Worm (Caenorhabditis elegans) whole organism, L3 larva: ENCODE data around the gene lec-4.

Experiments used
- ama-1 ChIP-seq: fragments of 150-350 bp; optimal IDR thresholded peaks from 2 replicates; lab custom pipeline; 2018
- ceh-16 ChIP-seq: sonication (generic microtip); optimal IDR thresholded peaks from 2 replicates; lab custom pipeline; 2017; ENCODE audit warnings: missing biosample characterization, missing genetic modification characterization
- ceh-82 ChIP-seq: fragments of 150-350 bp; optimal IDR thresholded peaks from 2 replicates; lab custom pipeline; 2014; ENCODE audit warnings: missing biosample characterization, missing genetic modification characterization
- ceh-9 ChIP-seq: sonication (generic microtip); optimal IDR thresholded peaks from 2 replicates; lab custom pipeline; 2018; ENCODE audit warnings: missing biosample characterization, missing genetic modification characterization
- daf-12 ChIP-seq: fragments of 150-350 bp; optimal IDR thresholded peaks from 2 replicates; lab custom pipeline; 2014; ENCODE audit warnings: missing biosample characterization, missing genetic modification reagents, missing genetic modification characterization
- egl-27 ChIP-seq: sonication (generic microtip); optimal IDR thresholded peaks from 4 replicates; lab custom pipeline; 2017; ENCODE audit warnings: missing biosample characterization, missing genetic modification reagents, missing genetic modification characterization
- elt-1 ChIP-seq: fragments of 150-350 bp; optimal IDR thresholded peaks from 2 replicates; lab custom pipeline; 2014; ENCODE audit warnings: missing biosample characterization, missing genetic modification characterization
- elt-2 ChIP-seq: sonication (generic microtip); optimal IDR thresholded peaks from 2 replicates; lab custom pipeline; 2016; ENCODE audit warnings: missing genetic modification reagents, mild to moderate bottlenecking, missing genetic modification characterization, missing compliant biosample characterization
- elt-3 ChIP-seq, 3 experiments: fragments of 150-350 bp in 1 of 3; sonication (generic microtip) in 2 of 3; optimal IDR thresholded peaks; 2 replicates in 2 of 3; 4 replicates in 1 of 3; lab custom pipeline; 2014 to 2017; ENCODE audit warnings: missing biosample characterization in 3 of 3, missing genetic modification characterization in 3 of 3
- eor-1 ChIP-seq, 2 experiments: fragments of 150-350 bp; optimal IDR thresholded peaks; 2 replicates each; lab custom pipeline; 2014 to 2018; ENCODE audit warnings: missing biosample characterization in 2 of 2, missing genetic modification characterization in 2 of 2
- fkh-10 ChIP-seq: sonication (generic microtip); optimal IDR thresholded peaks from 2 replicates; lab custom pipeline; 2017; ENCODE audit warnings: missing biosample characterization, missing genetic modification reagents, missing genetic modification characterization
- fkh-2 ChIP-seq: fragments of 150-350 bp; optimal IDR thresholded peaks from 2 replicates; lab custom pipeline; 2014; ENCODE audit warnings: missing biosample characterization, missing genetic modification reagents, missing genetic modification characterization
- fos-1 ChIP-seq: fragments of 150-350 bp; optimal IDR thresholded peaks from 2 replicates; lab custom pipeline; 2014; ENCODE audit warnings: missing biosample characterization, missing genetic modification characterization
- hmg-11 ChIP-seq: sonication (generic microtip); optimal IDR thresholded peaks from 2 replicates; lab custom pipeline; 2016; ENCODE audit warnings: missing genetic modification characterization, missing compliant biosample characterization
- jun-1 ChIP-seq: fragments of 150-350 bp; optimal IDR thresholded peaks from 2 replicates; lab custom pipeline; 2014; ENCODE audit warnings: missing biosample characterization, missing genetic modification reagents, missing genetic modification characterization
- lin-39 ChIP-seq: fragments of 150-350 bp; optimal IDR thresholded peaks from 2 replicates; lab custom pipeline; 2018; ENCODE audit warnings: missing biosample characterization, missing genetic modification reagents, missing genetic modification characterization
- lsy-12 ChIP-seq: sonication (generic microtip); optimal IDR thresholded peaks from 2 replicates; lab custom pipeline; 2016; ENCODE audit warnings: mild to moderate bottlenecking, missing genetic modification characterization, missing compliant biosample characterization
- mdl-1 ChIP-seq: fragments of 150-350 bp; optimal IDR thresholded peaks from 2 replicates; lab custom pipeline; 2014; ENCODE audit warnings: missing biosample characterization, missing genetic modification characterization
- mml-1 ChIP-seq: fragments of 150-350 bp; sonication (generic microtip); optimal IDR thresholded peaks from 3 replicates; lab custom pipeline; 2014; ENCODE audit warnings: missing biosample characterization, missing genetic modification characterization
- nhr-11 ChIP-seq: fragments of 150-350 bp; optimal IDR thresholded peaks from 2 replicates; lab custom pipeline; 2014; ENCODE audit warnings: missing biosample characterization, missing genetic modification characterization
- nhr-12 ChIP-seq: fragments of 150-350 bp; optimal IDR thresholded peaks from 2 replicates; lab custom pipeline; 2014; ENCODE audit warnings: missing biosample characterization, missing genetic modification characterization
- nhr-23 ChIP-seq: fragments of 150-350 bp; optimal IDR thresholded peaks from 2 replicates; lab custom pipeline; 2014; ENCODE audit warnings: missing biosample characterization, missing genetic modification reagents, missing genetic modification characterization
- nhr-237 ChIP-seq: fragments of 150-350 bp; optimal IDR thresholded peaks from 2 replicates; lab custom pipeline; 2014; ENCODE audit warnings: missing biosample characterization, missing genetic modification characterization
- nhr-43 ChIP-seq: sonication (generic microtip); optimal IDR thresholded peaks from 2 replicates; lab custom pipeline; 2016; ENCODE audit warnings: mild to moderate bottlenecking, missing genetic modification characterization, missing compliant biosample characterization; ENCODE audit not compliant: poor library complexity, severe bottlenecking
- nhr-67 ChIP-seq: fragments of 150-350 bp; optimal IDR thresholded peaks from 2 replicates; lab custom pipeline; 2014; ENCODE audit warnings: missing biosample characterization, missing genetic modification characterization
- nhr-76 ChIP-seq: fragments of 150-350 bp; sonication (generic microtip); optimal IDR thresholded peaks from 5 replicates; lab custom pipeline; 2014; ENCODE audit warnings: missing biosample characterization, missing genetic modification characterization
- nhr-77 ChIP-seq: fragments of 150-350 bp; optimal IDR thresholded peaks from 2 replicates; lab custom pipeline; 2014; ENCODE audit warnings: missing biosample characterization, missing genetic modification characterization
- pha-4 ChIP-seq: fragments of 150-350 bp; optimal IDR thresholded peaks from 2 replicates; lab custom pipeline; 2014; ENCODE audit warnings: missing biosample characterization, missing genetic modification reagents, missing genetic modification characterization
- pqm-1 ChIP-seq: fragments of 150-350 bp; optimal IDR thresholded peaks from 2 replicates; lab custom pipeline; 2017; ENCODE audit warnings: missing biosample characterization, missing genetic modification characterization, inconsistent platforms
- sea-2 ChIP-seq: fragments of 150-350 bp; sonication (generic microtip); optimal IDR thresholded peaks from 4 replicates; lab custom pipeline; 2014; ENCODE audit warnings: missing biosample characterization, missing genetic modification reagents, missing genetic modification characterization
- skn-1 ChIP-seq: fragments of 150-350 bp; optimal IDR thresholded peaks from 2 replicates; lab custom pipeline; 2014; ENCODE audit warnings: missing biosample characterization, missing genetic modification characterization
- tbx-2 ChIP-seq: sonication (generic microtip); optimal IDR thresholded peaks from 2 replicates; lab custom pipeline; 2016; ENCODE audit warnings: mild to moderate bottlenecking, missing genetic modification characterization, missing compliant biosample characterization
- unc-62 ChIP-seq: fragments of 150-350 bp; sonication (generic microtip); optimal IDR thresholded peaks from 4 replicates; lab custom pipeline; 2014; ENCODE audit warnings: missing biosample characterization, missing genetic modification reagents, missing genetic modification characterization
- ztf-11 ChIP-seq: fragments of 150-350 bp; optimal IDR thresholded peaks from 2 replicates; lab custom pipeline; 2014; ENCODE audit warnings: missing biosample characterization, missing genetic modification characterization
- ztf-4 ChIP-seq: fragments of 150-350 bp; optimal IDR thresholded peaks from 2 replicates; lab custom pipeline; 2014; ENCODE audit warnings: missing biosample characterization, missing genetic modification characterization

The lec-4 gene

ce11 chrIII:3764043-3764442, 9.1 kb downstream of the lec-4 start:
- TF ChIP-seq jun-1 (tag; lab: Kevin White, UChicago): no peak
- peak; percentile 66 for TF ChIP-seq elt-2 (tag; lab: Kevin White, UChicago)
- no peak for TF ChIP-seq pha-4 (tag; lab: Kevin White, UChicago)
- TF ChIP-seq pqm-1: peak; percentile 66
- TF ChIP-seq ceh-9: no peak
- TF ChIP-seq fkh-2 (tag; lab: Kevin White, UChicago): no peak
- no peak for TF ChIP-seq ceh-16 (tag; lab: Kevin White, UChicago)
- no peak for TF ChIP-seq nhr-23 (tag; lab: Kevin White, UChicago)
- no peak for TF ChIP-seq fos-1 (tag; lab: Kevin White, UChicago)

DNA sequence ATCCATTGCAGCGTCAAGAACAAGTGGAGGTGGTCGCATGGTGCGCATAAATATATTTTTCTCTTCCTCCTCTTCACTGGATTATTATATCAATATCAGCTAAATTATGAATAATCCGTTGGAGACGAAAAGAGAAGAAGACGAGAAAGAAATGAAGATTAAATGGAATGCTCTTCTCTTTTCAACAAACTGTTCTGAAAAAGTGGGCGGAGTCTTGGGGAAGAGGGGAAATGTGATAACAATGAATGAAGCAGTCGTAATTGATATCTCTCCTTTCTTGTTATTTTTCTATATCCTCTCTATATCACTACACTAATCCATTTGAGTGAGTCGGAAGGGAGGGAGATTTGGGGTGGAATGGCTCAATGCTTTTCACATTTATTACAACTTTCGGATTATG, 13.8 kb downstream of the lec-4 start, which contains the start of gene arcp-1:
Gene arcp-1, minus strand, starts transcription at position 101 of the 400 bp plus-strand sequence.
- TF ChIP-seq elt-3 (tag; optimal IDR thresholded peaks at IDR 0.05; lab: Kevin White, UChicago) (no peak), mml-1 (tag; lab: Kevin White, UChicago) (no peak), skn-1 (tag; lab: Kevin White, UChicago) (no peak), nhr-12 (tag; lab: Kevin White, UChicago) (no peak), ama-1 (lab: Kevin White, UChicago) (no peak), elt-2 (tag; lab: Kevin White, UChicago) (no peak), ztf-11 (no peak), nhr-77 (tag; lab: Kevin White, UChicago) (no peak), jun-1 (tag; lab: Kevin White, UChicago) (no peak), hmg-11 (tag; lab: Kevin White, UChicago) (no peak), ceh-9 (no peak)
- TF ChIP-seq, all 47 proteins: peak for 0

- TF ChIP-seq elt-2 (tag; lab: Kevin White, UChicago): no peak
- no peak for TF ChIP-seq nhr-11 (tag; lab: Kevin White, UChicago)
- TF ChIP-seq ceh-9: no peak
- no peak for TF ChIP-seq unc-62 (GFP tag; lab: Kevin White, UChicago)
- TF ChIP-seq mdl-1 (tag; lab: Kevin White, UChicago): no peak
- TF ChIP-seq nhr-77 (tag; lab: Kevin White, UChicago): no peak
- no peak for TF ChIP-seq sea-2 (GFP tag; lab: Kevin White, UChicago)
- no peak for TF ChIP-seq pqm-1
- TF ChIP-seq tbx-2 (tag; lab: Kevin White, UChicago): no peak
- no peak for TF ChIP-seq eor-1 (tag; optimal IDR thresholded peaks at IDR 0.05; lab: Kevin White, UChicago)
- TF ChIP-seq nhr-67 (tag; lab: Kevin White, UChicago): no peak
These were observed 28.0 kb downstream of the lec-4 start, which contains the start of gene lin-48 for ce11 chrIII:3745138-3745537. Gene lin-48, plus strand, starts transcription at chrIII:3745438.

DNA sequence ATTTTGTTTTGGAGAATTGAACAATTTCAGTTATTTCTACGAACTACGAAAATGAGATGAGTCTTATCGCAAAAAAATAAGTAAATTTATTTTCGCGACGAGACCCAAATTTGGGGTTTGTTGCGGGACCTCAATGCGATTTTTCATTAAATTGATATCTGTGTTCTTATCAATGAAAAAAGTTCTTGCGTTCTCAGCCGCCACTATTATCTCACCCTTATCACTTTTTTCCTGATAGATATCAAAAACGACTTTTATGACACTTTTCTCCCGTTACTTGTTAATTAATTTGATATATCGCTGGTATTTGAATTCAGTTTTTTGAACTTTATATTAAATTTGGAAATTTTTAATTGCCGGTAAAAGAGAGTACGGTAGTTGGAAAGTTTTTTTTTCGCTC, 29.8 kb downstream of the lec-4 start:
- TF ChIP-seq ama-1 (lab: Kevin White, UChicago): no peak
- no peak for TF ChIP-seq nhr-67 (tag; lab: Kevin White, UChicago)
- TF ChIP-seq lsy-12: no peak

DNA sequence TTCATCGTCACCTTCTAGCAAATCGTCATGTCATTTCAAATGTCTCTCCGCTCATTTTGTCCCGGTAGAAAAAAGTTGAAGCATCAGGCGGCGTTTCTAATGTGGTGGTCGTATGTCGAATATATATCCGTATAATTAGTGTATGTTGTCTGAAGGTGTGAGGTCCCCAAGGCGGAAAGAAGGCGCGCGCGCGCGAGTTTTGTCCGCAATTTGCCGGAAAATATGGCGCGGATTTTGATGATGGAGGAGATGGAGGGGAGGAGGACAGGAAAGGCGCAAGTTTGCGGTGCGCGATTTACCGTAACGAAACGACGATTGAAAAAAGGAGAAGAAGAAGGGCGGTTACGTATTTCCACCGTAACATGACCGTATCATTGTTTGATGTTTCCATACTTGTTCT, 31.0 kb downstream of the lec-4 start:
- TF ChIP-seq fkh-10: no peak
- TF ChIP-seq elt-1 (tag; lab: Kevin White, UChicago): no peak
- no peak for TF ChIP-seq nhr-43
- TF ChIP-seq nhr-67 (tag; lab: Kevin White, UChicago): no peak
- no peak for TF ChIP-seq ceh-16 (tag; lab: Kevin White, UChicago)
- TF ChIP-seq ama-1 (lab: Kevin White, UChicago): no peak

- TF ChIP-seq unc-62 (GFP tag; lab: Kevin White, UChicago) (no peak), daf-12 (tag; lab: Kevin White, UChicago) (no peak)
These were observed 34.8 kb downstream of the lec-4 start for ce11 chrIII:3738331-3738730.

DNA sequence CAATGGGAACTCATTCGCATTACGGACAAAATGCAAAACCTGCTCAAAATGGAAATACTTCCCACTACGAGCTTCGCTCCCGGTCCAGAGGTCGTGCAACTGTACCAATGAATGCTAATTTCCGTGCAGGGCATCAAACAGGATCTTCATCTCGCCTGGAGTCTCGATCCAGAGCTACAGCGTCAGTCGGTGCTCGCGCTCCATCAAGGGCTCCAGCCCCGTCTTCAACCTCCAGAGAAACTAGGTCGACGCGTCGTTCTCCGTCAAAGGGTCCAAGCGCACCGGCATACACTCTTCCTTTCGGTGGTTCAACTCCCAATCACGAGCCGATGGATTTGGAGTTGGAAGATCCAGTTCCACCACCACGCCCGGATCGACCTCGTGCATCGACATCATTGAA, 35.4 kb downstream of the lec-4 start:
- TF ChIP-seq nhr-76 (no peak), fkh-2 (tag; lab: Kevin White, UChicago) (no peak), lin-39 (tag; lab: Kevin White, UChicago) (no peak), egl-27 (no peak), mdl-1 (tag; lab: Kevin White, UChicago) (no peak), jun-1 (tag; lab: Kevin White, UChicago) (no peak), nhr-237 (tag; lab: Kevin White, UChicago) (no peak), ztf-4 (tag; lab: Kevin White, UChicago) (no peak), ceh-82 (tag; lab: Kevin White, UChicago) (no peak), nhr-11 (tag; lab: Kevin White, UChicago) (no peak), mml-1 (tag; lab: Kevin White, UChicago) (no peak), lsy-12 (no peak), nhr-12 (tag; lab: Kevin White, UChicago) (no peak), ztf-11 (no peak)
